Worm (Caenorhabditis elegans) whole organism, L2 larva: ENCODE results near the gene F47B7.2.

Source experiments
- C34F6.9 ChIP-seq: fragments of 150-350 bp; optimal IDR thresholded peaks from 2 replicates; lab custom pipeline; 2014; ENCODE audit warnings: missing biosample characterization, missing genetic modification characterization
- F13H6.1 ChIP-seq: sonication (generic microtip); optimal IDR thresholded peaks from 2 replicates; lab custom pipeline; 2016; ENCODE audit warnings: missing genetic modification characterization, missing compliant biosample characterization
- R02D3.7 ChIP-seq: fragments of 150-350 bp; optimal IDR thresholded peaks from 2 replicates; lab custom pipeline; 2014; ENCODE audit warnings: missing biosample characterization, missing genetic modification characterization
- Y55F3AM.14 ChIP-seq: fragments of 200-800 bp; sonication (Bioruptor generic); optimal IDR thresholded peaks from 2 replicates; lab custom pipeline; 2018; ENCODE audit warnings: mild to moderate bottlenecking, missing genetic modification characterization, missing compliant biosample characterization
- ZK546.5 ChIP-seq: sonication (generic microtip); optimal IDR thresholded peaks from 2 replicates; lab custom pipeline; 2017; ENCODE audit warnings: missing biosample characterization, missing genetic modification characterization
- alr-1 ChIP-seq: fragments of 150-350 bp; optimal IDR thresholded peaks from 2 replicates; lab custom pipeline; 2014; ENCODE audit warnings: missing biosample characterization, missing genetic modification characterization
- aly-2 ChIP-seq: fragments of 150-350 bp; optimal IDR thresholded peaks from 2 replicates; lab custom pipeline; 2014; ENCODE audit warnings: missing biosample characterization, missing genetic modification characterization
- ama-1 ChIP-seq: fragments of 150-350 bp; optimal IDR thresholded peaks from 2 replicates; lab custom pipeline; 2018; ENCODE audit warnings: inconsistent platforms
- dmd-4 ChIP-seq: sonication (generic microtip); optimal IDR thresholded peaks from 2 replicates; lab custom pipeline; 2017; ENCODE audit warnings: missing biosample characterization, missing genetic modification characterization
- egl-27 ChIP-seq: sonication (generic microtip); optimal IDR thresholded peaks from 3 replicates; lab custom pipeline; 2017; ENCODE audit warnings: missing biosample characterization, missing genetic modification reagents, missing genetic modification characterization
- elt-3 ChIP-seq: sonication (generic microtip); optimal IDR thresholded peaks from 2 replicates; lab custom pipeline; 2017; ENCODE audit warnings: missing biosample characterization, missing genetic modification characterization
- gmeb-1 ChIP-seq: fragments of 150-350 bp; optimal IDR thresholded peaks from 2 replicates; lab custom pipeline; 2014; ENCODE audit warnings: missing biosample characterization, missing genetic modification characterization
- lin-39 ChIP-seq: fragments of 150-350 bp; optimal IDR thresholded peaks from 2 replicates; lab custom pipeline; 2014; ENCODE audit warnings: missing biosample characterization, missing genetic modification reagents, missing genetic modification characterization
- lsy-2 ChIP-seq, 2 experiments: fragments of 150-350 bp in 1 of 2; sonication (generic microtip) in 1 of 2; optimal IDR thresholded peaks; 2 replicates each; lab custom pipeline; 2014 to 2017; ENCODE audit warnings: missing biosample characterization in 2 of 2, missing genetic modification characterization in 2 of 2
- mab-5 ChIP-seq: fragments of 150-350 bp; optimal IDR thresholded peaks from 2 replicates; lab custom pipeline; 2014; ENCODE audit warnings: missing biosample characterization, missing genetic modification characterization
- mbf-1 ChIP-seq: sonication (generic microtip); optimal IDR thresholded peaks from 2 replicates; lab custom pipeline; 2017; ENCODE audit warnings: missing biosample characterization, missing genetic modification characterization
- mdl-1 ChIP-seq, 2 experiments: fragments of 150-350 bp in 1 of 2; sonication (generic microtip) in 1 of 2; optimal IDR thresholded peaks; 2 replicates each; lab custom pipeline; 2017; ENCODE audit warnings: missing biosample characterization in 2 of 2, missing genetic modification characterization in 2 of 2
- nhr-10 ChIP-seq: sonication (generic microtip); optimal IDR thresholded peaks from 2 replicates; lab custom pipeline; 2017; ENCODE audit warnings: missing biosample characterization, missing genetic modification characterization
- nhr-12 ChIP-seq: fragments of 150-350 bp; optimal IDR thresholded peaks from 2 replicates; lab custom pipeline; 2014; ENCODE audit warnings: missing biosample characterization, missing genetic modification characterization
- nhr-129 ChIP-seq: fragments of 150-350 bp; optimal IDR thresholded peaks from 2 replicates; lab custom pipeline; 2014; ENCODE audit warnings: missing biosample characterization, missing genetic modification characterization
- nhr-21 ChIP-seq: fragments of 150-350 bp; optimal IDR thresholded peaks from 2 replicates; lab custom pipeline; 2014; ENCODE audit warnings: missing biosample characterization, missing genetic modification characterization
- nhr-23 ChIP-seq: fragments of 150-350 bp; optimal IDR thresholded peaks from 2 replicates; lab custom pipeline; 2014; ENCODE audit warnings: missing biosample characterization, missing genetic modification reagents, missing genetic modification characterization
- nhr-237 ChIP-seq: fragments of 150-350 bp; optimal IDR thresholded peaks from 2 replicates; lab custom pipeline; 2014; ENCODE audit warnings: missing biosample characterization, missing genetic modification characterization
- nhr-25 ChIP-seq: fragments of 150-350 bp; sonication (generic microtip); optimal IDR thresholded peaks from 3 replicates; lab custom pipeline; 2014; ENCODE audit warnings: missing biosample characterization, missing genetic modification characterization
- nhr-77 ChIP-seq: fragments of 150-350 bp; optimal IDR thresholded peaks from 2 replicates; lab custom pipeline; 2014; ENCODE audit warnings: missing biosample characterization, missing genetic modification characterization
- peb-1 ChIP-seq: fragments of 150-350 bp; optimal IDR thresholded peaks from 2 replicates; lab custom pipeline; 2014; ENCODE audit warnings: missing biosample characterization, missing genetic modification characterization
- sem-4 ChIP-seq: fragments of 150-350 bp; optimal IDR thresholded peaks from 2 replicates; lab custom pipeline; 2014; ENCODE audit warnings: missing biosample characterization, missing genetic modification reagents, missing genetic modification characterization
- skn-1 ChIP-seq: sonication (generic microtip); optimal IDR thresholded peaks from 2 replicates; lab custom pipeline; 2017; ENCODE audit warnings: missing biosample characterization, missing genetic modification characterization
- sma-9 ChIP-seq, 2 experiments: fragments of 150-350 bp in 1 of 2; sonication (generic microtip) in 1 of 2; optimal IDR thresholded peaks; 2 replicates each; lab custom pipeline; 2014 to 2016; ENCODE audit warnings: missing genetic modification characterization in 2 of 2, mild to moderate bottlenecking in 1 of 2, missing biosample characterization in 1 of 2, missing compliant biosample characterization in 1 of 2, missing genetic modification reagents in 1 of 2, moderate library complexity in 1 of 2
- snpc-4 ChIP-seq: fragments of 150-350 bp; optimal IDR thresholded peaks from 2 replicates; lab custom pipeline; 2014; ENCODE audit warnings: missing biosample characterization, missing genetic modification characterization
- unc-39 ChIP-seq: fragments of 150-350 bp; optimal IDR thresholded peaks from 2 replicates; lab custom pipeline; 2014; ENCODE audit warnings: missing biosample characterization, missing genetic modification characterization
- unc-55 ChIP-seq: fragments of 150-350 bp; sonication (generic microtip); optimal IDR thresholded peaks from 3 replicates; lab custom pipeline; 2014; ENCODE audit warnings: missing biosample characterization, missing genetic modification reagents, missing genetic modification characterization
- unc-62 ChIP-seq: fragments of 150-350 bp; optimal IDR thresholded peaks from 2 replicates; lab custom pipeline; 2014; ENCODE audit warnings: missing biosample characterization, missing genetic modification reagents, missing genetic modification characterization
- ztf-1 ChIP-seq: fragments of 200-800 bp; sonication (Bioruptor generic); conservative IDR thresholded peaks from 2 replicates; pipeline ENCODE4 v1.3.6; 2022; ENCODE audit warnings: missing genetic modification characterization, missing compliant biosample characterization
- ztf-11 ChIP-seq: sonication (generic microtip); optimal IDR thresholded peaks from 2 replicates; lab custom pipeline; 2017; ENCODE audit warnings: missing biosample characterization, missing genetic modification characterization
- ztf-4 ChIP-seq: fragments of 150-350 bp; optimal IDR thresholded peaks from 2 replicates; lab custom pipeline; 2014; ENCODE audit warnings: missing biosample characterization, missing genetic modification characterization

The F47B7.2 gene

ce11 chrX:3752443-3752842, 20.1 kb upstream of the F47B7.2 start:
- no peak for TF ChIP-seq peb-1
- TF ChIP-seq lsy-2 (tag; optimal IDR thresholded peaks at IDR 0.05; lab: Kevin White, UChicago): no peak
- no peak for TF ChIP-seq R02D3.7 (tag; lab: Kevin White, UChicago)
- no peak for TF ChIP-seq unc-55 (GFP tag; lab: Kevin White, UChicago)
- no peak for TF ChIP-seq ama-1 (lab: Kevin White, UChicago)
- TF ChIP-seq ztf-4 (tag; lab: Kevin White, UChicago): no peak
- no peak for TF ChIP-seq egl-27 (tag; lab: Kevin White, UChicago)
- TF ChIP-seq skn-1 (tag; lab: Kevin White, UChicago): no peak
- no peak for TF ChIP-seq nhr-12
- TF ChIP-seq unc-62: no peak
- no peak for TF ChIP-seq ZK546.5 (tag; lab: Kevin White, UChicago)
- no peak for TF ChIP-seq nhr-21 (tag; lab: Kevin White, UChicago)
- no peak for TF ChIP-seq mab-5
- no peak for TF ChIP-seq dmd-4
- no peak for TF ChIP-seq aly-2 (tag; lab: Kevin White, UChicago)

- TF ChIP-seq nhr-10 (tag; lab: Kevin White, UChicago): no peak
- TF ChIP-seq unc-55 (GFP tag; lab: Kevin White, UChicago): no peak
- no peak for TF ChIP-seq mbf-1 (tag; lab: Kevin White, UChicago)
- no peak for TF ChIP-seq nhr-129 (tag; lab: Kevin White, UChicago)
- TF ChIP-seq nhr-25 (tag; lab: Kevin White, UChicago): no peak
- TF ChIP-seq elt-3: no peak
- TF ChIP-seq sem-4 (tag; lab: Kevin White, UChicago): no peak
- TF ChIP-seq R02D3.7 (tag; lab: Kevin White, UChicago): no peak
- TF ChIP-seq unc-39 (tag; lab: Kevin White, UChicago): no peak
- no peak for TF ChIP-seq nhr-21 (tag; lab: Kevin White, UChicago)
- TF ChIP-seq gmeb-1: no peak
- no peak for TF ChIP-seq ztf-1 (GFP tag; lab: Robert Waterston, UW)
- no peak for TF ChIP-seq aly-2 (tag; lab: Kevin White, UChicago)
- no peak for TF ChIP-seq lsy-2 (tag; optimal IDR thresholded peaks at IDR 0.05; lab: Kevin White, UChicago)
- no peak for TF ChIP-seq ztf-11 (tag; lab: Kevin White, UChicago)
- TF ChIP-seq C34F6.9 (tag; lab: Kevin White, UChicago): no peak
- TF ChIP-seq ztf-4 (tag; lab: Kevin White, UChicago): no peak
- no peak for TF ChIP-seq alr-1 (tag; lab: Kevin White, UChicago)
Observed at ce11 chrX:3755753-3756152, 16.8 kb upstream of the F47B7.2 start.

- no peak for TF ChIP-seq lin-39 (tag; lab: Kevin White, UChicago)
- no peak for TF ChIP-seq Y55F3AM.14 (GFP tag; lab: Kevin White, UChicago)
- TF ChIP-seq nhr-237: no peak
- no peak for TF ChIP-seq snpc-4 (tag; lab: Kevin White, UChicago)
- TF ChIP-seq ztf-4 (tag; lab: Kevin White, UChicago): no peak
- no peak for TF ChIP-seq mdl-1 (tag; optimal IDR thresholded peaks at IDR 0.05; lab: Kevin White, UChicago)
- no peak for TF ChIP-seq nhr-23 (tag; lab: Kevin White, UChicago)
- peak; percentile 20 for TF ChIP-seq sma-9 (GFP tag; optimal IDR thresholded peaks at IDR 0.05; lab: Kevin White, UChicago)
- TF ChIP-seq sma-9 (tag; optimal IDR thresholded peaks at IDR 0.05; lab: Kevin White, UChicago): no peak
- peak; percentile 31 for TF ChIP-seq nhr-21 (tag; lab: Kevin White, UChicago)
- TF ChIP-seq, all 48 proteins: peak for 2
Observed at ce11 chrX:3756238-3756637, 16.3 kb upstream of the F47B7.2 start.

DNA sequence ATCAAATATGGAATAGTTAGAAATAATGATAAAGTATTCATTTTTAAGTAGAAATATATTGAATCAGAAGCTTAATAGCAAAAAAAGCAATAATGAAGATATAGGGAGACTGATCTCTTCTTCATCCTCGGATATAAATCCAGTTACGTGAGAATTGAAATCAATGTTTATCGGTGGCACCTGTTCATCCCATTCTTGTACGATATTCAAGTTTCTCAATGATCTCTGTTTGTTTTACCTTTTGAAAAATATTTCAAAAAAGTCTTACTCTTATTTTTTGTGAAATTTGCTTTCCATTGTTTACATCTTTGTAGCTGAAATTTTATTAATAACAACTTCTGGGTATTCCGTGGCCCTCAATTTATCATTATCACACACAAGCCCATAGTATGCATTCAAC, 14.2 kb upstream of the F47B7.2 start, which contains the start of gene T14G12.12:
Gene T14G12.12 (minus strand): TSS at position 101 of the 400 bp plus-strand sequence.
- no peak for TF ChIP-seq lsy-2 (tag; optimal IDR thresholded peaks at IDR 0.05; lab: Kevin White, UChicago)
- TF ChIP-seq nhr-77 (tag; lab: Kevin White, UChicago): no peak
- no peak for TF ChIP-seq elt-3
- no peak for TF ChIP-seq ztf-11 (tag; lab: Kevin White, UChicago)
- TF ChIP-seq peb-1: no peak
- no peak for TF ChIP-seq F13H6.1 (tag; lab: Kevin White, UChicago)
- no peak for TF ChIP-seq nhr-25 (tag; lab: Kevin White, UChicago)
- TF ChIP-seq nhr-10 (tag; lab: Kevin White, UChicago): no peak
- no peak for TF ChIP-seq Y55F3AM.14 (GFP tag; lab: Kevin White, UChicago)
